Fruit fly (Drosophila melanogaster) whole organism, embryonic: ENCODE data around the gene wdb.
A peak's percentile ranks its signal among the peaks of the same experiment; 100 is the strongest.

Source experiments
- Atf3 ChIP-seq: fragments of 200-800 bp; sonication (Bioruptor generic); optimal IDR thresholded peaks from 3 replicates; lab custom pipeline; 2016; ENCODE audit warnings: missing biosample characterization, missing genetic modification characterization
- Atf6 ChIP-seq: fragments of 200-800 bp; sonication (Bioruptor generic); IDR thresholded peaks from 2 replicates; pipeline ENCODE4 v1.3.6; 2022; ENCODE audit warnings: missing biosample characterization, missing genetic modification characterization
- BtbVII ChIP-seq: fragments of 200-800 bp; sonication (Bioruptor generic); optimal IDR thresholded peaks from 3 replicates; lab custom pipeline; 2017; ENCODE audit warnings: missing biosample characterization, mild to moderate bottlenecking, missing genetic modification characterization
- Bteb2 ChIP-seq: fragments of 200-800 bp; sonication (Bioruptor generic); optimal IDR thresholded peaks from 2 replicates; lab custom pipeline; 2016; ENCODE audit warnings: missing biosample characterization, missing genetic modification characterization
- CG10366 ChIP-seq: fragments of 200-800 bp; sonication (Bioruptor generic); IDR thresholded peaks from 2 replicates; pipeline ENCODE4 v1.3.6; 2022; ENCODE audit warnings: missing biosample characterization, missing genetic modification characterization
- CG11093 ChIP-seq: fragments of 200-800 bp; sonication (Bioruptor generic); IDR thresholded peaks from 3 replicates; pipeline ENCODE4 v1.3.6; 2022; ENCODE audit warnings: missing biosample characterization, missing genetic modification characterization
- CG12236 ChIP-seq: fragments of 200-800 bp; sonication (Bioruptor generic); optimal IDR thresholded peaks from 2 replicates; lab custom pipeline; 2016; ENCODE audit warnings: missing biosample characterization, missing genetic modification characterization
- CG14050 ChIP-seq: fragments of 200-800 bp; sonication (Bioruptor generic); IDR thresholded peaks from 3 replicates; pipeline ENCODE4 v1.3.6; 2022; ENCODE audit warnings: missing biosample characterization, missing genetic modification characterization
- CG15269 ChIP-seq: fragments of 200-800 bp; sonication (Bioruptor generic); optimal IDR thresholded peaks from 2 replicates; lab custom pipeline; 2018; ENCODE audit warnings: missing biosample characterization, mild to moderate bottlenecking, missing genetic modification characterization, moderate library complexity
- CG15601 ChIP-seq: fragments of 200-800 bp; sonication (Bioruptor generic); optimal IDR thresholded peaks from 3 replicates; lab custom pipeline; 2019; ENCODE audit warnings: missing biosample characterization, mild to moderate bottlenecking, missing genetic modification characterization, moderate library complexity
- CG15696 ChIP-seq: fragments of 200-800 bp; sonication (Bioruptor generic); optimal IDR thresholded peaks from 2 replicates; lab custom pipeline; 2019; ENCODE audit warnings: missing biosample characterization, mild to moderate bottlenecking, missing genetic modification characterization, moderate library complexity
- CG17186 ChIP-seq: fragments of 200-800 bp; sonication (Bioruptor generic); optimal IDR thresholded peaks from 3 replicates; lab custom pipeline; 2017; ENCODE audit warnings: missing biosample characterization, missing genetic modification reagents, missing genetic modification characterization
- CG17612 ChIP-seq: fragments of 200-800 bp; sonication (Bioruptor generic); IDR thresholded peaks from 2 replicates; pipeline ENCODE4 v1.3.6; 2022; ENCODE audit warnings: missing biosample characterization, missing genetic modification characterization
- CG2129 ChIP-seq: fragments of 200-800 bp; sonication (Bioruptor generic); IDR thresholded peaks from 2 replicates; pipeline ENCODE4 v1.3.6; 2022; ENCODE audit warnings: missing biosample characterization, missing genetic modification characterization; ENCODE audit not compliant: partially characterized antibody
- CG30403 ChIP-seq: fragments of 200-800 bp; sonication (Bioruptor generic); optimal IDR thresholded peaks from 3 replicates; lab custom pipeline; 2016; ENCODE audit warnings: missing biosample characterization, missing genetic modification characterization
- CG31365 ChIP-seq: fragments of 200-800 bp; sonication (Bioruptor generic); optimal IDR thresholded peaks from 2 replicates; lab custom pipeline; 2018; ENCODE audit warnings: missing biosample characterization, mild to moderate bottlenecking, missing genetic modification characterization
- CG34376 ChIP-seq: fragments of 200-800 bp; sonication (Bioruptor generic); optimal IDR thresholded peaks from 2 replicates; lab custom pipeline; 2018; ENCODE audit warnings: missing biosample characterization, mild to moderate bottlenecking, missing genetic modification characterization
- CG4617 ChIP-seq: fragments of 200-800 bp; sonication (Bioruptor generic); optimal IDR thresholded peaks from 3 replicates; lab custom pipeline; 2016; ENCODE audit warnings: missing biosample characterization, missing genetic modification characterization, borderline replicate concordance
- Dip3 ChIP-seq: fragments of 200-800 bp; sonication (Bioruptor generic); optimal IDR thresholded peaks from 3 replicates; lab custom pipeline; 2016; ENCODE audit warnings: missing biosample characterization, missing genetic modification characterization
- Elba2 ChIP-seq: fragments of 200-800 bp; sonication (Bioruptor generic); optimal IDR thresholded peaks from 3 replicates; lab custom pipeline; 2016; ENCODE audit warnings: missing biosample characterization, missing genetic modification characterization
- GATAe ChIP-seq: fragments of 200-800 bp; sonication (Bioruptor generic); conservative IDR thresholded peaks from 2 replicates; pipeline ENCODE4 v1.3.6; 2022; ENCODE audit warnings: missing biosample characterization, missing genetic modification characterization
- HHEX ChIP-seq: fragments of 200-800 bp; sonication (Bioruptor generic); optimal IDR thresholded peaks from 3 replicates; lab custom pipeline; 2017; ENCODE audit warnings: missing biosample characterization, mild to moderate bottlenecking, missing genetic modification characterization, missing genetic modification reagents
- HLH54F ChIP-seq: fragments of 200-800 bp; sonication (Bioruptor generic); optimal IDR thresholded peaks from 3 replicates; lab custom pipeline; 2016; ENCODE audit warnings: missing biosample characterization, missing genetic modification characterization
- Hand ChIP-seq: fragments of 200-800 bp; sonication (Bioruptor generic); optimal IDR thresholded peaks from 2 replicates; lab custom pipeline; 2017; ENCODE audit warnings: mild to moderate bottlenecking, missing biosample characterization, missing genetic modification reagents, missing genetic modification characterization
- HmgZ ChIP-seq: fragments of 200-800 bp; sonication (Bioruptor generic); optimal IDR thresholded peaks from 2 replicates; lab custom pipeline; 2018; ENCODE audit warnings: missing biosample characterization, mild to moderate bottlenecking, missing genetic modification characterization
- Hr78 ChIP-seq, 2 experiments: fragments of 200-800 bp in 1 of 2; fragments of >200 bp in 1 of 2; sonication (Bioruptor generic) in 1 of 2; optimal IDR thresholded peaks; 2 replicates each; lab custom pipeline; 2017 to 2019; ENCODE audit warnings: missing biosample characterization in 2 of 2, missing genetic modification characterization in 2 of 2, mild to moderate bottlenecking in 1 of 2, moderate library complexity in 1 of 2
- Med ChIP-seq: fragments of 200-800 bp; sonication (Bioruptor generic); peaks from one replicate; lab custom pipeline; 2016; ENCODE audit warnings: missing biosample characterization, missing genetic modification characterization, mild to moderate bottlenecking, inconsistent platforms, moderate library complexity
- Trl ChIP-seq, 3 experiments: fragments of >200 bp in 2 of 3; fragments of 200-800 bp in 1 of 3; sonication (Bioruptor generic) in 1 of 3; optimal IDR thresholded peaks; 2 replicates in 1 of 3; 3 replicates in 2 of 3; lab custom pipeline; 2016 to 2017; ENCODE audit warnings: missing biosample characterization in 1 of 3, missing genetic modification characterization in 1 of 3
- aop ChIP-seq: fragments of 200-800 bp; sonication (Bioruptor generic); IDR thresholded peaks from 2 replicates; pipeline ENCODE4 v1.3.6; 2022; ENCODE audit warnings: missing biosample characterization, missing genetic modification characterization
- az2 ChIP-seq: fragments of 200-800 bp; sonication (Bioruptor generic); optimal IDR thresholded peaks from 3 replicates; lab custom pipeline; 2016; ENCODE audit warnings: missing biosample characterization, missing genetic modification characterization
- caup ChIP-seq: fragments of 200-800 bp; sonication (Bioruptor generic); optimal IDR thresholded peaks from 3 replicates; lab custom pipeline; 2017; ENCODE audit warnings: missing biosample characterization, mild to moderate bottlenecking, missing genetic modification characterization, moderate library complexity; ENCODE audit not compliant: severe bottlenecking
- chinmo ChIP-seq: fragments of 200-800 bp; sonication (Bioruptor generic); IDR thresholded peaks from 4 replicates; pipeline ENCODE4 v1.3.6; 2022; ENCODE audit warnings: missing biosample characterization, missing genetic modification characterization; ENCODE audit not compliant: partially characterized antibody
- dati ChIP-seq: fragments of 200-800 bp; sonication (Bioruptor generic); IDR thresholded peaks from 2 replicates; pipeline ENCODE4 v1.3.6; 2022; ENCODE audit warnings: missing biosample characterization, missing genetic modification characterization
- exex ChIP-seq: fragments of 200-800 bp; sonication (Bioruptor generic); optimal IDR thresholded peaks from 4 replicates; lab custom pipeline; 2018; ENCODE audit warnings: missing biosample characterization, mild to moderate bottlenecking, missing genetic modification characterization, moderate library complexity
- gcm ChIP-seq: fragments of 200-800 bp; sonication (Bioruptor generic); optimal IDR thresholded peaks from 2 replicates; lab custom pipeline; 2019; ENCODE audit warnings: missing biosample characterization, mild to moderate bottlenecking, missing genetic modification characterization, moderate library complexity
- grn ChIP-seq: fragments of 200-800 bp; sonication (Bioruptor generic); optimal IDR thresholded peaks from 3 replicates; lab custom pipeline; 2017; ENCODE audit warnings: missing biosample characterization, missing genetic modification characterization
- ind ChIP-seq: fragments of 200-800 bp; sonication (Bioruptor generic); optimal IDR thresholded peaks from 3 replicates; lab custom pipeline; 2016; ENCODE audit warnings: missing biosample characterization, missing genetic modification characterization
- jing ChIP-seq: fragments of 200-800 bp; sonication (Bioruptor generic); optimal IDR thresholded peaks from 2 replicates; lab custom pipeline; 2018; ENCODE audit warnings: missing biosample characterization, mild to moderate bottlenecking, missing genetic modification characterization
- kah ChIP-seq: fragments of 200-800 bp; sonication (Bioruptor generic); optimal IDR thresholded peaks from 2 replicates; lab custom pipeline; 2018; ENCODE audit warnings: missing biosample characterization, mild to moderate bottlenecking, missing genetic modification characterization
- ken ChIP-seq: fragments of 200-800 bp; sonication (Bioruptor generic); IDR thresholded peaks from 3 replicates; pipeline ENCODE4 v1.3.6; 2022; ENCODE audit warnings: missing biosample characterization, missing genetic modification characterization
- mirr ChIP-seq: fragments of 200-800 bp; sonication (Bioruptor generic); optimal IDR thresholded peaks from 3 replicates; lab custom pipeline; 2018; ENCODE audit warnings: missing biosample characterization, mild to moderate bottlenecking, missing genetic modification characterization
- mld ChIP-seq: fragments of 200-800 bp; sonication (Bioruptor generic); IDR thresholded peaks from 3 replicates; pipeline ENCODE4 v1.3.6; 2022; ENCODE audit warnings: missing biosample characterization, missing genetic modification characterization; ENCODE audit not compliant: partially characterized antibody
- odd ChIP-seq: fragments of 200-800 bp; sonication (Bioruptor generic); optimal IDR thresholded peaks from 2 replicates; lab custom pipeline; 2017; ENCODE audit warnings: missing biosample characterization, mild to moderate bottlenecking, missing genetic modification characterization
- shn ChIP-seq: fragments of 200-800 bp; sonication (Bioruptor generic); optimal IDR thresholded peaks from 3 replicates; lab custom pipeline; 2016; ENCODE audit warnings: missing biosample characterization, missing genetic modification characterization
- so ChIP-seq: fragments of 200-800 bp; sonication (Bioruptor generic); IDR thresholded peaks from 3 replicates; pipeline ENCODE4 v1.3.6; 2022; ENCODE audit warnings: missing biosample characterization, missing genetic modification characterization
- sug ChIP-seq: fragments of 200-800 bp; optimal IDR thresholded peaks from 2 replicates; lab custom pipeline; 2019; ENCODE audit warnings: missing biosample characterization, mild to moderate bottlenecking, missing genetic modification characterization, moderate library complexity
- usp ChIP-seq: fragments of >200 bp; optimal IDR thresholded peaks from 2 replicates; lab custom pipeline; 2017; ENCODE audit warnings: missing biosample characterization, missing genetic modification characterization
- vfl ChIP-seq: fragments of 200-800 bp; sonication (Bioruptor generic); optimal IDR thresholded peaks from 2 replicates; lab custom pipeline; 2016; ENCODE audit warnings: missing biosample characterization, missing genetic modification characterization
- vnd ChIP-seq: fragments of 200-800 bp; sonication (Bioruptor generic); IDR thresholded peaks from 3 replicates; pipeline ENCODE4 v1.3.6; 2022; ENCODE audit warnings: missing biosample characterization, missing genetic modification characterization; ENCODE audit not compliant: partially characterized antibody
- vvl ChIP-seq: fragments of 200-800 bp; sonication (Bioruptor generic); IDR thresholded peaks from 2 replicates; pipeline ENCODE4 v1.3.6; 2022; ENCODE audit warnings: missing biosample characterization, missing genetic modification characterization
- zen2 ChIP-seq: fragments of 200-800 bp; sonication (Bioruptor generic); IDR thresholded peaks from 3 replicates; pipeline ENCODE4 v1.3.6; 2022; ENCODE audit warnings: missing biosample characterization, missing genetic modification characterization; ENCODE audit not compliant: partially characterized antibody

Gene wdb

dm6 chr3R:27568545-27568944 is 13.5 kb downstream of the wdb start:
- TF ChIP-seq Trl (optimal IDR thresholded peaks at IDR 0.05; lab: Kevin White, UChicago) (no peak), Trl (GFP tag; optimal IDR thresholded peaks at IDR 0.05; lab: Kevin White, UChicago) (no peak), jing (no peak), mirr (peak; percentile 70), HLH54F (no peak), CG30403 (no peak), chinmo (GFP tag; lab: Robert Waterston, UW) (no peak), gcm (GFP tag; lab: Kevin White, UChicago) (no peak), exex (tag; lab: Kevin White, UChicago) (peak; percentile 70), shn (no peak), CG12236 (GFP tag; lab: Kevin White, UChicago) (no peak), kah (GFP tag; lab: Kevin White, UChicago) (no peak), CG11093 (GFP tag; lab: Robert Waterston, UW) (no peak), usp (GFP tag; lab: Kevin White, UChicago) (no peak), Atf6 (GFP tag; lab: Robert Waterston, UW) (no peak), CG17186 (GFP tag; lab: Kevin White, UChicago) (no peak), HmgZ (tag; lab: Kevin White, UChicago) (no peak), CG10366 (GFP tag; lab: Robert Waterston, UW) (no peak), CG31365 (tag; lab: Kevin White, UChicago) (no peak), sug (tag; lab: Kevin White, UChicago) (peak; percentile 41), caup (GFP tag; lab: Kevin White, UChicago) (no peak), aop (no peak), ind (GFP tag; lab: Kevin White, UChicago) (no peak), CG34376 (GFP tag; lab: Kevin White, UChicago) (peak; percentile 42), GATAe (GFP tag; lab: Robert Waterston, UW) (peak; percentile 76), mld (GFP tag; lab: Robert Waterston, UW) (no peak), ken (GFP tag; lab: Robert Waterston, UW) (0 out of 3 replicates have a peak, but pooled peaks have one; percentile 28), Hand (GFP tag; lab: Kevin White, UChicago) (no peak), BtbVII (GFP tag; lab: Kevin White, UChicago) (no peak), Hr78 (GFP tag; optimal IDR thresholded peaks at IDR 0.05; lab: Kevin White, UChicago) (no peak), CG14050 (no peak), vfl (no peak), CG15269 (no peak), CG17612 (GFP tag; lab: Robert Waterston, UW) (no peak), grn (GFP tag; lab: Kevin White, UChicago) (peak; percentile 46), vnd (no peak), CG2129 (no peak), HHEX (GFP tag; lab: Kevin White, UChicago) (no peak), Bteb2 (GFP tag; lab: Kevin White, UChicago) (no peak), Elba2 (GFP tag; lab: Kevin White, UChicago) (no peak), so (GFP tag; lab: Robert Waterston, UW) (0 out of 3 replicates have a peak, but pooled peaks have one; percentile 12), odd (GFP tag; lab: Kevin White, UChicago) (no peak), CG15696 (no peak), zen2 (no peak), CG4617 (no peak), Atf3 (GFP tag; lab: Kevin White, UChicago) (no peak), CG15601 (tag; lab: Kevin White, UChicago) (no peak), Dip3 (GFP tag; lab: Kevin White, UChicago) (no peak), vvl (GFP tag; lab: Robert Waterston, UW) (no peak), Med (GFP tag; lab: Kevin White, UChicago) (no peak), az2 (GFP tag; lab: Kevin White, UChicago) (no peak), dati (GFP tag; lab: Robert Waterston, UW) (no peak)
